Fruit fly (Drosophila melanogaster): Measurements from ENCODE around the gene TTLL1B.

The TTLL1B gene

DNA sequence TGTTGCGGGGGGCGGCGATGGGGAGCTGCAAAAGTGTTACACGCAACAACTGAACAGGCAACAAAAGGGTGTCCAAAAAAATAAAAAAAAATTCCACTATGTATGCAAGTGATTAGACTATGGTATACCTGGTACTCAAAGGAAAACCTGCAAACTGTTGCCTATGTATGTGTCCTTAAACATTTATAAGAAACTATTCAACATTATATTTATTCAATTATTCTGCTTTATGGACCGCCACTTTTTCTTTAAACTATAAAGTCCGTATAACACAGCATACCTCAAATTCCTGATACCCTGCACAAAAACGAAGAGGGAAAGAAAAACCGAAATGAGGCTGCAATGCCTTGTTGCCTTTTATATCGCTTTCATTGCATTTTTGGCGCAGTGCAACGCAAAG lies 40.4 kb upstream of the TTLL1B start (continued):
- TF ChIP-seq CG4820 (GFP tag; optimal IDR thresholded peaks at IDR 0.05) (peak; percentile 65), CG11696 (GFP tag; IDR thresholded peaks at IDR 0.05) (0 out of 2 replicates have a peak, but pooled peaks have one; percentile 45), odd (GFP tag; optimal IDR thresholded peaks at IDR 0.05) (no peak), her (GFP tag; optimal IDR thresholded peaks at IDR 0.05) (no peak), CG32772 (GFP tag; IDR thresholded peaks at IDR 0.05) (peak; percentile 71), Sox102F (GFP tag; optimal IDR thresholded peaks at IDR 0.05) (peak; percentile 74), CG8765 (GFP tag; IDR thresholded peaks at IDR 0.05) (peak; percentile 58; the same call in 1 of the 2 replicates), bsh (GFP tag; optimal IDR thresholded peaks at IDR 0.05) (peak in 1 of 2 experiments; percentile 76), CG15601 (tag; optimal IDR thresholded peaks at IDR 0.05) (peak; percentile 29), Camta (GFP tag; optimal IDR thresholded peaks at IDR 0.05) (peak; percentile 5), H15 (GFP tag; IDR thresholded peaks at IDR 0.05) (peak; percentile 53; the same call in 1 of the 3 replicates), CG8944 (GFP tag; optimal IDR thresholded peaks at IDR 0.05) (peak; percentile 11), CTCF (GFP tag; optimal IDR thresholded peaks at IDR 0.05) (no peak), Sin3A (optimal IDR thresholded peaks at IDR 0.05) (no peak), Poxn (GFP tag; IDR thresholded peaks at IDR 0.05) (no peak), CG3726 (GFP tag; IDR thresholded peaks at IDR 0.05) (0 out of 3 replicates have a peak, but pooled peaks have one; percentile 55), CoRest (tag; optimal IDR thresholded peaks at IDR 0.05) (peak; percentile 42), ase (GFP tag; IDR thresholded peaks at IDR 0.05) (peak; percentile 54; the same call in 1 of the 3 replicates), fd96Cb (tag; optimal IDR thresholded peaks at IDR 0.05) (peak; percentile 76), sug (tag; optimal IDR thresholded peaks at IDR 0.05) (no peak), CG42726 (GFP tag; IDR thresholded peaks at IDR 0.05; ENCODE audit: partially characterized antibody) (no peak), Deaf1 (tag; optimal IDR thresholded peaks at IDR 0.05) (no peak), so (GFP tag; IDR thresholded peaks at IDR 0.05) (no peak), Dfd (GFP tag; optimal IDR thresholded peaks at IDR 0.05) (no peak), CG14965 (GFP tag; optimal IDR thresholded peaks at IDR 0.05; ENCODE audit: borderline replicate concordance) (no peak), CG31224 (GFP tag; IDR thresholded peaks at IDR 0.05) (peak; percentile 26; the same call in 1 of the 2 replicates), CG6272 (GFP tag; IDR thresholded peaks at IDR 0.05) (peak; percentile 70), Ada2b (GFP tag; IDR thresholded peaks at IDR 0.05) (peak; percentile 79), CG8478 (optimal IDR thresholded peaks at IDR 0.05) (no peak), Ssrp (tag; optimal IDR thresholded peaks at IDR 0.05) (peak; percentile 64), hkb (optimal IDR thresholded peaks at IDR 0.05) (no peak), hkb (GFP tag; IDR thresholded peaks at IDR 0.05) (peak; percentile 62), CG15479 (GFP tag; optimal IDR thresholded peaks at IDR 0.05) (no peak), D19B (GFP tag; optimal IDR thresholded peaks at IDR 0.05) (peak; percentile 55), PHDP (tag; optimal IDR thresholded peaks at IDR 0.05) (peak; percentile 27), CG12391 (tag; optimal IDR thresholded peaks at IDR 0.05) (peak; percentile 25), CG17328 (GFP tag; IDR thresholded peaks at IDR 0.05) (0 out of 2 replicates have a peak, but pooled peaks have one; percentile 55), CG18764 (GFP tag; optimal IDR thresholded peaks at IDR 0.05) (peak; percentile 25), vvl (GFP tag; IDR thresholded peaks at IDR 0.05) (peak; percentile 80), lola (GFP tag; optimal IDR thresholded peaks at IDR 0.05) (peak in 1 of 3 experiments; percentile 38), chif (GFP tag; optimal IDR thresholded peaks at IDR 0.05) (peak in 1 of 2 experiments; percentile 58), trem (tag; optimal IDR thresholded peaks at IDR 0.05) (peak; percentile 39), CG16815 (GFP tag; optimal IDR thresholded peaks at IDR 0.05) (peak; percentile 12), Mad (GFP tag; optimal IDR thresholded peaks at IDR 0.05) (peak; percentile 15), CG5953 (GFP tag; IDR thresholded peaks at IDR 0.05) (no peak), ci (GFP tag; IDR thresholded peaks at IDR 0.05) (peak; percentile 61; the same call in 2 of the 3 replicates), CG7839 (tag; optimal IDR thresholded peaks at IDR 0.05) (peak; percentile 64), Blimp-1 (GFP tag; optimal IDR thresholded peaks at IDR 0.05) (peak; percentile 78), hb (GFP tag; IDR thresholded peaks at IDR 0.05; ENCODE audit: partially characterized antibody) (no peak), chm (GFP tag; IDR thresholded peaks at IDR 0.05) (peak; percentile 44; the same call in 1 of the 2 replicates), wek (GFP tag; optimal IDR thresholded peaks at IDR 0.05) (no peak), mld (GFP tag; IDR thresholded peaks at IDR 0.05; ENCODE audit: partially characterized antibody) (no peak)

Measured in whole organism, embryonic.